Worm (Caenorhabditis elegans) whole organism, late embryonic: ENCODE measurements around the gene capa-1.
A peak's percentile ranks its signal among the peaks of the same experiment; 100 is the strongest.

Source experiments
- C08G9.2 ChIP-seq: sonication (generic microtip); optimal IDR thresholded peaks from 2 replicates; lab custom pipeline; 2016; ENCODE audit warnings: mild to moderate bottlenecking, missing genetic modification characterization, moderate library complexity, missing compliant biosample characterization
- F13H6.1 ChIP-seq: sonication (generic microtip); optimal IDR thresholded peaks from 2 replicates; lab custom pipeline; 2016; ENCODE audit warnings: missing genetic modification characterization, missing compliant biosample characterization
- K02D7.2 ChIP-seq: sonication (generic microtip); optimal IDR thresholded peaks from 2 replicates; lab custom pipeline; 2017; ENCODE audit warnings: mild to moderate bottlenecking, missing genetic modification characterization, missing compliant biosample characterization
- ceh-14 ChIP-seq: sonication (generic microtip); optimal IDR thresholded peaks from 2 replicates; lab custom pipeline; 2016; ENCODE audit warnings: missing genotype, missing genetic modification characterization, missing compliant biosample characterization
- ceh-18 ChIP-seq: sonication (generic microtip); optimal IDR thresholded peaks from 2 replicates; lab custom pipeline; 2016; ENCODE audit warnings: missing genetic modification characterization, missing compliant biosample characterization
- ceh-19 ChIP-seq: fragments of 200-800 bp; sonication (Bioruptor generic); optimal IDR thresholded peaks from 2 replicates; lab custom pipeline; 2018; ENCODE audit warnings: mild to moderate bottlenecking, missing genetic modification characterization, missing compliant biosample characterization
- ceh-22 ChIP-seq: sonication (generic microtip); optimal IDR thresholded peaks from 2 replicates; lab custom pipeline; 2017; ENCODE audit warnings: missing biosample characterization, missing genetic modification characterization
- ceh-24 ChIP-seq: sonication (generic microtip); optimal IDR thresholded peaks from 2 replicates; lab custom pipeline; 2016; ENCODE audit warnings: mild to moderate bottlenecking, missing genetic modification characterization, missing compliant biosample characterization
- ceh-31 ChIP-seq: sonication (generic microtip); optimal IDR thresholded peaks from 2 replicates; lab custom pipeline; 2016; ENCODE audit warnings: missing genetic modification characterization, missing compliant biosample characterization
- ceh-48 ChIP-seq: sonication (generic microtip); optimal IDR thresholded peaks from 2 replicates; lab custom pipeline; 2016; ENCODE audit warnings: missing genetic modification characterization, inconsistent platforms, missing compliant biosample characterization
- ceh-6 ChIP-seq: fragments of 200-800 bp; sonication (Bioruptor generic); optimal IDR thresholded peaks from 2 replicates; lab custom pipeline; 2018; ENCODE audit warnings: mild to moderate bottlenecking, missing genetic modification characterization, missing compliant biosample characterization
- ceh-9 ChIP-seq: sonication (generic microtip); optimal IDR thresholded peaks from 2 replicates; lab custom pipeline; 2016; ENCODE audit warnings: mild to moderate bottlenecking, missing genetic modification characterization, inconsistent platforms, missing compliant biosample characterization
- elt-2 ChIP-seq: sonication (generic microtip); optimal IDR thresholded peaks from 2 replicates; lab custom pipeline; 2016; ENCODE audit warnings: missing genetic modification reagents, missing genetic modification characterization, missing compliant biosample characterization
- elt-4 ChIP-seq: sonication (generic microtip); optimal IDR thresholded peaks from 2 replicates; lab custom pipeline; 2016; ENCODE audit warnings: missing genetic modification characterization, missing compliant biosample characterization
- ets-4 ChIP-seq: sonication (generic microtip); optimal IDR thresholded peaks from 2 replicates; lab custom pipeline; 2016; ENCODE audit warnings: missing genetic modification characterization, missing compliant biosample characterization
- eyg-1 ChIP-seq: sonication (generic microtip); optimal IDR thresholded peaks from 2 replicates; lab custom pipeline; 2016; ENCODE audit warnings: missing genotype, missing genetic modification characterization, missing compliant biosample characterization
- fkh-6 ChIP-seq: sonication (generic microtip); optimal IDR thresholded peaks from 2 replicates; lab custom pipeline; 2016; ENCODE audit warnings: missing genetic modification characterization, missing compliant biosample characterization
- gmeb-2 ChIP-seq: sonication (generic microtip); optimal IDR thresholded peaks from 2 replicates; lab custom pipeline; 2016; ENCODE audit warnings: missing genetic modification characterization, inconsistent platforms, missing compliant biosample characterization
- hlh-30 ChIP-seq: sonication (generic microtip); optimal IDR thresholded peaks from 2 replicates; lab custom pipeline; 2017; ENCODE audit warnings: antibody characterized with exemption, missing genetic modification characterization, missing compliant biosample characterization; ENCODE audit not compliant: insufficient read depth
- hlh-8 ChIP-seq: sonication (generic microtip); optimal IDR thresholded peaks from 2 replicates; lab custom pipeline; 2016; ENCODE audit warnings: missing genotype, missing genetic modification characterization, missing compliant biosample characterization
- madf-2 ChIP-seq: sonication (generic microtip); optimal IDR thresholded peaks from 2 replicates; lab custom pipeline; 2017; ENCODE audit warnings: missing genetic modification characterization, missing compliant biosample characterization
- mec-3 ChIP-seq: sonication (generic microtip); optimal IDR thresholded peaks from 2 replicates; lab custom pipeline; 2016; ENCODE audit warnings: borderline replicate concordance, missing genetic modification characterization, missing compliant biosample characterization
- nhr-11 ChIP-seq: fragments of 150-350 bp; optimal IDR thresholded peaks from 2 replicates; lab custom pipeline; 2014; ENCODE audit warnings: missing biosample characterization, missing genetic modification characterization
- npax-4 ChIP-seq: sonication (generic microtip); optimal IDR thresholded peaks from 2 replicates; lab custom pipeline; 2016; ENCODE audit warnings: missing genetic modification characterization, missing compliant biosample characterization
- pag-3 ChIP-seq: sonication (generic microtip); optimal IDR thresholded peaks from 2 replicates; lab custom pipeline; 2016; ENCODE audit warnings: missing compliant biosample characterization, missing genetic modification characterization, borderline replicate concordance
- pat-9 ChIP-seq: fragments of 200-800 bp; sonication (Bioruptor generic); optimal IDR thresholded peaks from 2 replicates; lab custom pipeline; 2018; ENCODE audit warnings: mild to moderate bottlenecking, missing genetic modification characterization, moderate library complexity, missing compliant biosample characterization
- pros-1 ChIP-seq: fragments of 150-350 bp; optimal IDR thresholded peaks from 2 replicates; lab custom pipeline; 2014; ENCODE audit warnings: missing biosample characterization, missing genetic modification reagents, missing genetic modification characterization
- ref-2 ChIP-seq: sonication (generic microtip); optimal IDR thresholded peaks from 2 replicates; lab custom pipeline; 2016; ENCODE audit warnings: missing genetic modification characterization, missing compliant biosample characterization
- rnt-1 ChIP-seq: sonication (generic microtip); optimal IDR thresholded peaks from 2 replicates; lab custom pipeline; 2016; ENCODE audit warnings: missing genetic modification characterization, missing compliant biosample characterization
- sdc-2 ChIP-seq: sonication (generic microtip); optimal IDR thresholded peaks from 2 replicates; lab custom pipeline; 2016; ENCODE audit warnings: missing genotype, missing genetic modification characterization, missing compliant biosample characterization
- sox-2 ChIP-seq: fragments of 200-800 bp; sonication (Bioruptor generic); IDR thresholded peaks from 2 replicates; pipeline ENCODE4 v1.3.6; 2022; ENCODE audit warnings: missing genetic modification reagents, missing genetic modification characterization, missing compliant biosample characterization
- sox-4 ChIP-seq: sonication (generic microtip); optimal IDR thresholded peaks from 2 replicates; lab custom pipeline; 2017; ENCODE audit warnings: mild to moderate bottlenecking, missing genetic modification characterization, inconsistent platforms, missing compliant biosample characterization
- syd-9 ChIP-seq: sonication (generic microtip); optimal IDR thresholded peaks from 2 replicates; lab custom pipeline; 2016; ENCODE audit warnings: mild to moderate bottlenecking, missing genetic modification characterization, moderate library complexity, missing compliant biosample characterization
- tbx-2 ChIP-seq: sonication (generic microtip); optimal IDR thresholded peaks from 2 replicates; lab custom pipeline; 2016; ENCODE audit warnings: missing genetic modification characterization, missing compliant biosample characterization
- tbx-7 ChIP-seq: sonication (generic microtip); optimal IDR thresholded peaks from 2 replicates; lab custom pipeline; 2016; ENCODE audit warnings: missing genotype, missing genetic modification characterization, missing compliant biosample characterization
- unc-3 ChIP-seq, 2 experiments: fragments of 200-800 bp in 1 of 2; sonication (Bioruptor generic) in 1 of 2; sonication (generic microtip) in 1 of 2; conservative IDR thresholded peaks in 1 of 2; optimal IDR thresholded peaks in 1 of 2; 2 replicates each; pipeline versions ENCODE4 v1.3.6 to Lab custom; 2016 to 2022; ENCODE audit warnings: missing compliant biosample characterization in 2 of 2, missing genetic modification characterization in 2 of 2, missing genetic modification reagents in 1 of 2
- unc-42 ChIP-seq: sonication (generic microtip); optimal IDR thresholded peaks from 2 replicates; lab custom pipeline; 2016; ENCODE audit warnings: missing genotype, missing genetic modification characterization, missing compliant biosample characterization
- unc-86 ChIP-seq: sonication (generic microtip); optimal IDR thresholded peaks from 2 replicates; lab custom pipeline; 2016; ENCODE audit warnings: missing genetic modification characterization, missing compliant biosample characterization
- zip-5 ChIP-seq: sonication (generic microtip); optimal IDR thresholded peaks from 2 replicates; lab custom pipeline; 2016; ENCODE audit warnings: missing genetic modification characterization, missing compliant biosample characterization

capa-1 gene

ce11 chrX:5890080-5890479, 29.1 kb upstream of the capa-1 start, which contains the start of gene F49E10.2:
F49E10.2 (plus strand) TSS chrX:5890380.
- TF ChIP-seq eyg-1 (tag; lab: Kevin White, UChicago), result no peak
- TF ChIP-seq zip-5 (tag; lab: Kevin White, UChicago), result no peak
- no peak for TF ChIP-seq F13H6.1 (tag; lab: Kevin White, UChicago)
- no peak for TF ChIP-seq pag-3 (tag; lab: Kevin White, UChicago)
- TF ChIP-seq gmeb-2, result no peak
- no peak for TF ChIP-seq ceh-24
- no peak for TF ChIP-seq ref-2 (tag; lab: Kevin White, UChicago)
- no peak for TF ChIP-seq hlh-30
- TF ChIP-seq hlh-8, result no peak
- no peak for TF ChIP-seq npax-4 (tag; lab: Kevin White, UChicago)
- no peak for TF ChIP-seq sox-2 (GFP tag; lab: Robert Waterston, UW)
- TF ChIP-seq, all 69 proteins: peak for 0

ce11 chrX:5896001-5896400, 23.2 kb upstream of the capa-1 start:
- TF ChIP-seq K02D7.2 (tag; lab: Kevin White, UChicago), result no peak
- TF ChIP-seq sdc-2 (tag; lab: Kevin White, UChicago), result no peak
- peak; percentile 87 for TF ChIP-seq unc-42 (tag; lab: Kevin White, UChicago)
- TF ChIP-seq tbx-7, result no peak
- TF ChIP-seq ceh-14, result peak; percentile 52
- TF ChIP-seq unc-3 (GFP tag; conservative IDR thresholded peaks at IDR 0.05; lab: Robert Waterston, UW), result no peak
- no peak for TF ChIP-seq unc-3 (tag; optimal IDR thresholded peaks at IDR 0.05; lab: Kevin White, UChicago)
- TF ChIP-seq ceh-48, result peak; percentile 29
- no peak for TF ChIP-seq pros-1 (tag; lab: Kevin White, UChicago)
- TF ChIP-seq ceh-18, result no peak
- peak; percentile 34 for TF ChIP-seq ceh-31 (tag; lab: Kevin White, UChicago)
- no peak for TF ChIP-seq nhr-11 (tag; lab: Kevin White, UChicago)
- TF ChIP-seq F13H6.1 (tag; lab: Kevin White, UChicago), result no peak
- no peak for TF ChIP-seq sox-4 (tag; lab: Kevin White, UChicago)
- no peak for TF ChIP-seq zip-5 (tag; lab: Kevin White, UChicago)
- TF ChIP-seq ceh-22 (tag; lab: Kevin White, UChicago), result no peak
- no peak for TF ChIP-seq C08G9.2 (tag; lab: Kevin White, UChicago)
- TF ChIP-seq, all 69 proteins: peak for 4

ce11 chrX:5897038-5897437, 22.2 kb upstream of the capa-1 start, which contains the start of gene tbc-16:
tbc-16 (plus strand) TSS chrX:5897338.
- TF ChIP-seq tbx-2 (tag; lab: Kevin White, UChicago) (no peak), pat-9 (tag; lab: Kevin White, UChicago) (no peak), pag-3 (tag; lab: Kevin White, UChicago) (no peak), ceh-9 (tag; lab: Kevin White, UChicago) (no peak), C08G9.2 (tag; lab: Kevin White, UChicago) (no peak), eyg-1 (tag; lab: Kevin White, UChicago) (no peak), mec-3 (no peak), tbx-7 (no peak), unc-86 (tag; lab: Kevin White, UChicago) (no peak), zip-5 (tag; lab: Kevin White, UChicago) (no peak), K02D7.2 (tag; lab: Kevin White, UChicago) (no peak), elt-4 (tag; lab: Kevin White, UChicago) (no peak), ref-2 (tag; lab: Kevin White, UChicago) (no peak), hlh-8 (no peak), rnt-1 (tag; lab: Kevin White, UChicago) (no peak), nhr-11 (tag; lab: Kevin White, UChicago) (no peak), ceh-19 (no peak), madf-2 (tag; lab: Kevin White, UChicago) (no peak), ceh-18 (no peak)

DNA sequence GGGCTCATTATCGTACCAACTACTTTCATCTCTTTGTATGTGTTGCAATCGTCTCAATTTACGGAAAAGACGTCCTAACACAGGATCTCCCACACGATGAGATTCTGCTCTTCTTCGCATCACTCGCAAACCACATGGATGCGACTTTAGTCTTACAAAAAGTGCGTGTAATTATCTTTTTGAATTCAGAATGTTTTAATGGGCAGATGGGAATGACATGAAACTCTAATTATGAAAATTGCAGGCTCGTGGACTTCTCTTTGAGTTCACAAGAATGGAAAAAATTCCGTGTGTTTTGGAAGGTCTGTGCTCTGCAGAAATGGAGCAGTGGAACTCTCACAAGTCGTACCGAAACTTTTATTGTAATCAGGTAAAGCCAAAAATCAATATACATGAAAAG, 17.7 kb upstream of the capa-1 start:
- TF ChIP-seq fkh-6 (tag; lab: Kevin White, UChicago) (no peak), ceh-6 (GFP tag; lab: Kevin White, UChicago) (no peak), syd-9 (no peak), C08G9.2 (tag; lab: Kevin White, UChicago) (no peak), pag-3 (tag; lab: Kevin White, UChicago) (no peak), mec-3 (no peak), hlh-30 (no peak), elt-2 (tag; lab: Kevin White, UChicago) (no peak), tbx-2 (tag; lab: Kevin White, UChicago) (no peak), ets-4 (tag; lab: Kevin White, UChicago) (no peak), ceh-31 (tag; lab: Kevin White, UChicago) (no peak), unc-42 (tag; lab: Kevin White, UChicago) (no peak)
